Fruit fly (Drosophila melanogaster): ENCODE measurements around the gene Tudor-SN.

Tudor-SN gene

DNA sequence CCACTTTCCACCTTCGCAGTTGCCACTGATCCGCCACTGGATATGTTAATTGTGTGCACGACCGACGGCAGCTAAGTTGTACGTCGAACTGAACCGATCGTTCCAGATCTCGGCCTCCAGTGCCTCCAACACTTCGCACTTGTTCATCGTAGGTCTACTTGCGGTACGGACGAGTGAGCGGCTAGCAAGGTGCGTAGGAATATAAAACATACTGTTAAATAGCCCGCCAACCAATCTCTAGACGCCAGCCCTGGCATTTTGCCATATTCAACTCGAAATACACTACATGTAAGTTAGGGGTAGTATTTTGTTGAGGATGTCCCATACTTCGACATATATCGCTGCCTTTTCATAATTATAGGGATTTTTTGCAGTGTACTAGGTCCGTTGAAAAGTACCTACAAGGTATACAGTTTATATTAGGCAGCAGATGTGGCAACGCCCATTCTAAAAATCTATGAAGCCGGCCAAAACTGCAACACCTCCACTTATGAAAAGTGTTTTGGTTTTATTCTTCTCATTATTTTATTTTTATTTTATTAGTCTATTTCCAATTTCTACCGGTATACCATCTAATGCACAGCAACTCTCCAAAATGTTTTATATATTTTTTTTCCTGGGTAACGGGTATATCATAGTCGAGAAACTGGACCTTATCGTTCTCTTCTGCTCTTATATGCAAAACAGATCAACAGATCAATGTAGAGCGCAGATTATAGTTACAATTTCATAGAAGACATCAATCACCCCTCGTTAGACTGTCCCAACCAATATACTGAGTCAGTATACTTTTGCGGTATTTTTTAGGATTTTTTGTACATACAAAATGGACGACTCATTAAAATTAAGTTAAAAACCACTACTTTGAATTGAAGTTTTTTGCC lies 40.9 kb downstream of the Tudor-SN start, which contains the start of the genes pyx and CG33229 (continued):
- TF ChIP-seq CG2875 (GFP tag; optimal IDR thresholded peaks at IDR 0.05) (peak; percentile 33), CG17568 (GFP tag; optimal IDR thresholded peaks at IDR 0.05) (no peak), BEAF-32 (GFP tag; optimal IDR thresholded peaks at IDR 0.05) (peak; percentile 37), Scr (GFP tag; IDR thresholded peaks at IDR 0.05; ENCODE audit: partially characterized antibody) (peak; percentile 19; the same call in 1 of the 2 replicates), CG4404 (GFP tag; IDR thresholded peaks at IDR 0.05) (peak; percentile 80), yki (optimal IDR thresholded peaks at IDR 0.05) (no peak), Sox100B (GFP tag; optimal IDR thresholded peaks at IDR 0.05) (peak; percentile 81), Blimp-1 (GFP tag; optimal IDR thresholded peaks at IDR 0.05) (no peak), CG18262 (tag; optimal IDR thresholded peaks at IDR 0.05) (peak; percentile 84), Xrp1 (GFP tag; IDR thresholded peaks at IDR 0.05) (peak; percentile 59), CG6683 (GFP tag; optimal IDR thresholded peaks at IDR 0.05) (peak; percentile 13), gcm (GFP tag; optimal IDR thresholded peaks at IDR 0.05) (peak; percentile 47), Lim3 (GFP tag; IDR thresholded peaks at IDR 0.05) (no peak; the same call in 1 of the 2 replicates), fd102C (GFP tag; optimal IDR thresholded peaks at IDR 0.05) (no peak), az2 (GFP tag; optimal IDR thresholded peaks at IDR 0.05) (peak; percentile 87), ATbp (GFP tag; optimal IDR thresholded peaks at IDR 0.05) (peak; percentile 57), CG7271 (tag; optimal IDR thresholded peaks at IDR 0.05) (no peak), ssp (GFP tag; IDR thresholded peaks at IDR 0.05) (peak; percentile 80), zfh2 (GFP tag; optimal IDR thresholded peaks at IDR 0.05) (peak; percentile 94), CG9437 (GFP tag; optimal IDR thresholded peaks at IDR 0.05) (peak; percentile 83), CG10274 (GFP tag; optimal IDR thresholded peaks at IDR 0.05) (peak; percentile 75), CG6854 (GFP tag; optimal IDR thresholded peaks at IDR 0.05) (peak; percentile 19), CG17612 (GFP tag; IDR thresholded peaks at IDR 0.05) (peak; percentile 50), MESR4 (GFP tag; optimal IDR thresholded peaks at IDR 0.05) (no peak), CG8089 (GFP tag; optimal IDR thresholded peaks at IDR 0.05) (peak; percentile 66), Side (GFP tag; optimal IDR thresholded peaks at IDR 0.05) (peak; percentile 57), slp2 (GFP tag; optimal IDR thresholded peaks at IDR 0.05) (peak; percentile 69), D (optimal IDR thresholded peaks at IDR 0.05) (no peak), D (GFP tag; optimal IDR thresholded peaks at IDR 0.05) (peak; percentile 76), CG10147 (GFP tag; optimal IDR thresholded peaks at IDR 0.05) (peak; percentile 92), sr (GFP tag; IDR thresholded peaks at IDR 0.05) (no peak), vvl (GFP tag; IDR thresholded peaks at IDR 0.05) (peak; percentile 76), CG30431 (GFP tag; optimal IDR thresholded peaks at IDR 0.05) (peak; percentile 70), CG14965 (GFP tag; optimal IDR thresholded peaks at IDR 0.05; ENCODE audit: borderline replicate concordance) (no peak), NfI (GFP tag; optimal IDR thresholded peaks at IDR 0.05) (peak; percentile 88), corto (GFP tag; optimal IDR thresholded peaks at IDR 0.05) (no peak), CG12299 (tag; optimal IDR thresholded peaks at IDR 0.05) (peak; percentile 35), bbx (GFP tag; IDR thresholded peaks at IDR 0.05; ENCODE audit: partially characterized antibody) (no peak), sima (GFP tag; optimal IDR thresholded peaks at IDR 0.05) (peak; percentile 41), btn (GFP tag; optimal IDR thresholded peaks at IDR 0.05) (peak; percentile 35), tx (GFP tag; optimal IDR thresholded peaks at IDR 0.05) (peak; percentile 82), jing (GFP tag; optimal IDR thresholded peaks at IDR 0.05) (no peak), dm (GFP tag; optimal IDR thresholded peaks at IDR 0.05) (peak; percentile 32), CG16863 (GFP tag; optimal IDR thresholded peaks at IDR 0.05) (peak; percentile 70), luna (GFP tag; optimal IDR thresholded peaks at IDR 0.05) (peak; percentile 38), CG9817 (tag; optimal IDR thresholded peaks at IDR 0.05) (peak; percentile 90), ranshi (GFP tag; IDR thresholded peaks at IDR 0.05) (peak; percentile 80), inv (GFP tag; IDR thresholded peaks at IDR 0.05; ENCODE audit: partially characterized antibody) (no peak), stwl (tag; optimal IDR thresholded peaks at IDR 0.05) (peak; percentile 2)
